Worm (Caenorhabditis elegans) whole organism, late embryonic: ENCODE data around the gene F13H10.3.

Experiments
- C08G9.2 ChIP-seq: sonication (generic microtip); optimal IDR thresholded peaks from 2 replicates; lab custom pipeline; 2016; ENCODE audit warnings: mild to moderate bottlenecking, missing genetic modification characterization, moderate library complexity, missing compliant biosample characterization
- C38D4.7 ChIP-seq: fragments of 200-800 bp; sonication (Bioruptor generic); optimal IDR thresholded peaks from 2 replicates; lab custom pipeline; 2018; ENCODE audit warnings: mild to moderate bottlenecking, missing genetic modification characterization, moderate library complexity, missing compliant biosample characterization
- K02D7.2 ChIP-seq: sonication (generic microtip); optimal IDR thresholded peaks from 2 replicates; lab custom pipeline; 2017; ENCODE audit warnings: mild to moderate bottlenecking, missing genetic modification characterization, missing compliant biosample characterization
- K09A11.1 ChIP-seq: sonication (generic microtip); optimal IDR thresholded peaks from 2 replicates; lab custom pipeline; 2017; ENCODE audit warnings: antibody characterized with exemption, mild to moderate bottlenecking, missing genetic modification characterization, missing compliant biosample characterization; ENCODE audit not compliant: insufficient read depth
- T23F11.4 ChIP-seq: fragments of 200-800 bp; sonication (Bioruptor generic); optimal IDR thresholded peaks from 2 replicates; lab custom pipeline; 2018; ENCODE audit warnings: mild to moderate bottlenecking, missing genetic modification characterization, missing compliant biosample characterization
- ahr-1 ChIP-seq: sonication (generic microtip); optimal IDR thresholded peaks from 2 replicates; lab custom pipeline; 2016; ENCODE audit warnings: missing genetic modification characterization, missing compliant biosample characterization
- ceh-18 ChIP-seq: sonication (generic microtip); optimal IDR thresholded peaks from 2 replicates; lab custom pipeline; 2016; ENCODE audit warnings: missing genetic modification characterization, missing compliant biosample characterization
- ceh-19 ChIP-seq: fragments of 200-800 bp; sonication (Bioruptor generic); optimal IDR thresholded peaks from 2 replicates; lab custom pipeline; 2018; ENCODE audit warnings: mild to moderate bottlenecking, missing genetic modification characterization, missing compliant biosample characterization
- ceh-2 ChIP-seq: sonication (generic microtip); optimal IDR thresholded peaks from 2 replicates; lab custom pipeline; 2016; ENCODE audit warnings: missing genotype, missing genetic modification characterization, missing compliant biosample characterization
- ceh-30 ChIP-seq: fragments of 150-350 bp; optimal IDR thresholded peaks from 2 replicates; lab custom pipeline; 2014; ENCODE audit warnings: missing biosample characterization, missing genetic modification characterization
- ceh-31 ChIP-seq: sonication (generic microtip); optimal IDR thresholded peaks from 2 replicates; lab custom pipeline; 2016; ENCODE audit warnings: missing genetic modification characterization, missing compliant biosample characterization
- ceh-34 ChIP-seq: sonication (generic microtip); optimal IDR thresholded peaks from 2 replicates; lab custom pipeline; 2016; ENCODE audit warnings: mild to moderate bottlenecking, missing genetic modification characterization, missing compliant biosample characterization
- ceh-6 ChIP-seq: fragments of 200-800 bp; sonication (Bioruptor generic); optimal IDR thresholded peaks from 2 replicates; lab custom pipeline; 2018; ENCODE audit warnings: mild to moderate bottlenecking, missing genetic modification characterization, missing compliant biosample characterization
- ceh-9 ChIP-seq: sonication (generic microtip); optimal IDR thresholded peaks from 2 replicates; lab custom pipeline; 2016; ENCODE audit warnings: mild to moderate bottlenecking, missing genetic modification characterization, inconsistent platforms, missing compliant biosample characterization
- che-1 ChIP-seq: sonication (generic microtip); optimal IDR thresholded peaks from 2 replicates; lab custom pipeline; 2016; ENCODE audit warnings: mild to moderate bottlenecking, missing genetic modification characterization, missing compliant biosample characterization
- dmd-4 ChIP-seq: sonication (generic microtip); optimal IDR thresholded peaks from 2 replicates; lab custom pipeline; 2016; ENCODE audit warnings: borderline replicate concordance, missing genetic modification characterization, missing compliant biosample characterization
- dve-1 ChIP-seq: sonication (generic microtip); optimal IDR thresholded peaks from 2 replicates; lab custom pipeline; 2017; ENCODE audit warnings: antibody characterized with exemption, mild to moderate bottlenecking, missing genetic modification characterization, missing compliant biosample characterization
- elt-4 ChIP-seq: sonication (generic microtip); optimal IDR thresholded peaks from 2 replicates; lab custom pipeline; 2016; ENCODE audit warnings: missing genetic modification characterization, missing compliant biosample characterization
- eyg-1 ChIP-seq: sonication (generic microtip); optimal IDR thresholded peaks from 2 replicates; lab custom pipeline; 2016; ENCODE audit warnings: missing genotype, missing genetic modification characterization, missing compliant biosample characterization
- fax-1 ChIP-seq: sonication (generic microtip); optimal IDR thresholded peaks from 2 replicates; lab custom pipeline; 2016; ENCODE audit warnings: missing genotype, missing genetic modification characterization, missing compliant biosample characterization
- fkh-6 ChIP-seq: sonication (generic microtip); optimal IDR thresholded peaks from 2 replicates; lab custom pipeline; 2016; ENCODE audit warnings: missing genetic modification characterization, missing compliant biosample characterization
- hlh-13 ChIP-seq: fragments of 200-800 bp; sonication (Bioruptor generic); optimal IDR thresholded peaks from 2 replicates; lab custom pipeline; 2018; ENCODE audit warnings: mild to moderate bottlenecking, missing genetic modification characterization, missing compliant biosample characterization
- hlh-30 ChIP-seq: sonication (generic microtip); optimal IDR thresholded peaks from 2 replicates; lab custom pipeline; 2017; ENCODE audit warnings: antibody characterized with exemption, missing genetic modification characterization, missing compliant biosample characterization; ENCODE audit not compliant: insufficient read depth
- hlh-6 ChIP-seq: sonication (generic microtip); optimal IDR thresholded peaks from 2 replicates; lab custom pipeline; 2016; ENCODE audit warnings: missing genotype, missing genetic modification characterization, missing compliant biosample characterization
- lim-6 ChIP-seq: sonication (generic microtip); optimal IDR thresholded peaks from 2 replicates; lab custom pipeline; 2016; ENCODE audit warnings: missing genetic modification characterization, missing compliant biosample characterization
- lin-11 ChIP-seq: fragments of 200-800 bp; sonication (Bioruptor generic); optimal IDR thresholded peaks from 2 replicates; lab custom pipeline; 2018; ENCODE audit warnings: mild to moderate bottlenecking, missing genetic modification characterization, missing compliant biosample characterization
- madf-2 ChIP-seq: sonication (generic microtip); optimal IDR thresholded peaks from 2 replicates; lab custom pipeline; 2017; ENCODE audit warnings: missing genetic modification characterization, missing compliant biosample characterization
- nfya-1 ChIP-seq: sonication (generic microtip); optimal IDR thresholded peaks from 2 replicates; lab custom pipeline; 2017; ENCODE audit warnings: missing genetic modification characterization, mild to moderate bottlenecking, missing compliant biosample characterization, antibody characterized with exemption, moderate library complexity
- pag-3 ChIP-seq: sonication (generic microtip); optimal IDR thresholded peaks from 2 replicates; lab custom pipeline; 2016; ENCODE audit warnings: missing compliant biosample characterization, missing genetic modification characterization, borderline replicate concordance
- pat-9 ChIP-seq: fragments of 200-800 bp; sonication (Bioruptor generic); optimal IDR thresholded peaks from 2 replicates; lab custom pipeline; 2018; ENCODE audit warnings: mild to moderate bottlenecking, missing genetic modification characterization, moderate library complexity, missing compliant biosample characterization
- pax-1 ChIP-seq: fragments of 150-350 bp; optimal IDR thresholded peaks from 2 replicates; lab custom pipeline; 2014; ENCODE audit warnings: missing biosample characterization, missing genetic modification characterization
- ref-2 ChIP-seq: sonication (generic microtip); optimal IDR thresholded peaks from 2 replicates; lab custom pipeline; 2016; ENCODE audit warnings: missing genetic modification characterization, missing compliant biosample characterization
- sox-2 ChIP-seq: fragments of 200-800 bp; sonication (Bioruptor generic); IDR thresholded peaks from 2 replicates; pipeline ENCODE4 v1.3.6; 2022; ENCODE audit warnings: missing genetic modification reagents, missing genetic modification characterization, missing compliant biosample characterization
- sox-4 ChIP-seq: sonication (generic microtip); optimal IDR thresholded peaks from 2 replicates; lab custom pipeline; 2017; ENCODE audit warnings: mild to moderate bottlenecking, missing genetic modification characterization, inconsistent platforms, missing compliant biosample characterization
- syd-9 ChIP-seq: sonication (generic microtip); optimal IDR thresholded peaks from 2 replicates; lab custom pipeline; 2016; ENCODE audit warnings: mild to moderate bottlenecking, missing genetic modification characterization, moderate library complexity, missing compliant biosample characterization
- tbx-2 ChIP-seq: sonication (generic microtip); optimal IDR thresholded peaks from 2 replicates; lab custom pipeline; 2016; ENCODE audit warnings: missing genetic modification characterization, missing compliant biosample characterization
- tbx-7 ChIP-seq: sonication (generic microtip); optimal IDR thresholded peaks from 2 replicates; lab custom pipeline; 2016; ENCODE audit warnings: missing genotype, missing genetic modification characterization, missing compliant biosample characterization
- ttx-3 ChIP-seq: sonication (generic microtip); optimal IDR thresholded peaks from 2 replicates; lab custom pipeline; 2016; ENCODE audit warnings: missing genetic modification reagents, missing genetic modification characterization, missing compliant biosample characterization
- unc-3 ChIP-seq, 2 experiments: fragments of 200-800 bp in 1 of 2; sonication (Bioruptor generic) in 1 of 2; sonication (generic microtip) in 1 of 2; conservative IDR thresholded peaks in 1 of 2; optimal IDR thresholded peaks in 1 of 2; 2 replicates each; pipeline versions ENCODE4 v1.3.6 to Lab custom; 2016 to 2022; ENCODE audit warnings: missing compliant biosample characterization in 2 of 2, missing genetic modification characterization in 2 of 2, missing genetic modification reagents in 1 of 2
- unc-42 ChIP-seq: sonication (generic microtip); optimal IDR thresholded peaks from 2 replicates; lab custom pipeline; 2016; ENCODE audit warnings: missing genotype, missing genetic modification characterization, missing compliant biosample characterization
- unc-86 ChIP-seq: sonication (generic microtip); optimal IDR thresholded peaks from 2 replicates; lab custom pipeline; 2016; ENCODE audit warnings: missing genetic modification characterization, missing compliant biosample characterization
- zip-5 ChIP-seq: sonication (generic microtip); optimal IDR thresholded peaks from 2 replicates; lab custom pipeline; 2016; ENCODE audit warnings: missing genetic modification characterization, missing compliant biosample characterization

F13H10.3 gene

DNA sequence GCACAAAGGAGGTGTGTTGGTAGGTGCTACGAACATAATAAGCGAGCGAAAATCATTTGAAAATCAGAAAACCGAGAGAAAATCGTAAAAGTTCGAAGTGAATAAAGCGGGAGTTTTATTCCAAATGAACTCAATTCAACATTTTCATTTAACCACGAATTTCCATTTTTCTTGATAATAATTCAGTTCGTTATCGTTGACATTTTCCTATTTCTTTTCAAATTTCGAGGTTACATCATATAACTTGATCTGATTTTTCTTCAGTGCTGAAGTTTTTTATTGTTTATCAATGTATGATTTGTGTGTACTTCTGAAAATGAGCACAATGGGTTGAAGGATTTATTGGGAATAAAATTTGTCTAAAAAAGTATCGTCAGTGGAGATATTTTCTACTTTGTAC lies 15.9 kb upstream of the F13H10.3 start:
- no peak for TF ChIP-seq lim-6 (tag; lab: Kevin White, UChicago)
- TF ChIP-seq syd-9 (tag; lab: Kevin White, UChicago) = no peak
- TF ChIP-seq eyg-1 (tag; lab: Kevin White, UChicago) = no peak
- no peak for TF ChIP-seq sox-4 (tag; lab: Kevin White, UChicago)
- TF ChIP-seq fkh-6 = no peak
- TF ChIP-seq dve-1 (tag; lab: Kevin White, UChicago) = no peak
- no peak for TF ChIP-seq C08G9.2 (tag; lab: Kevin White, UChicago)
- TF ChIP-seq madf-2 = no peak
- TF ChIP-seq pat-9 = no peak
- no peak for TF ChIP-seq ceh-34 (tag; lab: Kevin White, UChicago)
- TF ChIP-seq ceh-18 (tag; lab: Kevin White, UChicago) = no peak
- TF ChIP-seq che-1 (tag; lab: Kevin White, UChicago) = no peak
- TF ChIP-seq ceh-2 = no peak
- TF ChIP-seq ceh-6 (GFP tag; lab: Kevin White, UChicago) = no peak
- no peak for TF ChIP-seq lin-11 (tag; lab: Kevin White, UChicago)
- no peak for TF ChIP-seq unc-42 (tag; lab: Kevin White, UChicago)
- TF ChIP-seq, all 69 proteins: peak for 0

DNA sequence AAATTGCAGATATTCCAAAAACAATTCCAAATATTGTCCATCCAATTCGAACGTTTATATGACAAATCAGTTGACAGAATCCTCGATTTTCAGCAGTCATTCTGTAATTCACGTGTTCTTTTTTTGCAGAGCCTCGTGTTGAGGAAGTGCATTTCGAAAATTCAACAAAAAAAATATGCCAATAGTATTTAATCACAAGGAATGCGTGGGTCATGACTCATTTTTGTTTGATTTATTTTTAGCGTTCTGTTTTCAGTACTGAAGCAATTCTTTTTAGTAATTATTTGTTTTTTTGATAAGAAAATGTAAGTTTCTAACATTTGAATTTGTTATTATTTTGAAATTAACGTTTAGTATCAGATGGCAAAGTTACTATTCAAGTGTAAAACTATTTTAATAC lies 15.1 kb upstream of the F13H10.3 start, which contains the start of gene hrg-4:
hrg-4 (minus strand) TSS at position 101 of the 400 bp plus-strand sequence.
- TF ChIP-seq K02D7.2 (tag; lab: Kevin White, UChicago) = no peak
- TF ChIP-seq pax-1 (tag; lab: Kevin White, UChicago) = no peak

DNA sequence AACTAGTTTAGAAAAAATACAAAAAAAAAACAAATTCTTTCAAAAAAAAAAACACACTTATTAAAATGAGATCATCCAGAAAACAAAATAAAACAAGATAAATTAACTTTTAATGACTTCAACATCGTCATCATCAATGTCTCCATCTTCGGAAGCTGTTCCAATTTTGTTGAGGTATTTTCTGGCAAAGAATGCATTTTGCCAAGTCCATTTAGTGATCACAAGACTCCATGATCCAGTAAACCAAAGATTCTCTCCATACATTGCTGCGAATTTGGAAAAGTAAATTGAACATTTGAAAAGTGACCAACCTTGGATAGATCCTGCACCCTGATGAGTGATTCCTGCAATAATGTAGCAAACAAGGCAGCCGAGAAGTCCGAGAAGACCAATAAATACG lies 14.4 kb upstream of the F13H10.3 start:
- TF ChIP-seq eyg-1 (tag; lab: Kevin White, UChicago) (no peak), tbx-7 (tag; lab: Kevin White, UChicago) (no peak), hlh-30 (no peak), ttx-3 (tag; lab: Kevin White, UChicago) (no peak), unc-86 (no peak), T23F11.4 (GFP tag; lab: Kevin White, UChicago) (no peak), zip-5 (tag; lab: Kevin White, UChicago) (no peak), ceh-2 (no peak), pat-9 (no peak), hlh-6 (tag; lab: Kevin White, UChicago) (no peak), C08G9.2 (tag; lab: Kevin White, UChicago) (no peak), ceh-34 (tag; lab: Kevin White, UChicago) (no peak), ceh-6 (GFP tag; lab: Kevin White, UChicago) (no peak), ceh-9 (no peak), unc-3 (GFP tag; conservative IDR thresholded peaks at IDR 0.05; lab: Robert Waterston, UW) (no peak), unc-3 (tag; optimal IDR thresholded peaks at IDR 0.05; lab: Kevin White, UChicago) (no peak)

DNA sequence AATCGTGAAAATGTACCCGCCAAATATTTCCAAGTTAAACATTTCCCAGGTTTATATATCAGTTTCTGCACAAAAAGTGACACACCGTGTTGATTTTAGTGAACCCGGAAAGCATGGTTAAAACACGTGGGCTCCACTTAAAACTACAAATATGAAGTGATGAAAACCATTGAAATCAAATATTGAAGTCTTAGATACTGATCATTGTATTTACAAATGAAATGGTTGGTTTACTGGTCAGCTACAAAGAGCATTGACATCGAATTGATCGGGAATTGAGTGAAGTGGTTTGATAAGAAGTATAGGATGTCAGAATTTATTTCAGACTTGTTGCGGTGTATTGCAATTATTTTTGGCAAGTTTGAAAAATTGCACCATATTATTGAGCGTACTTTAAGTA lies 13.7 kb upstream of the F13H10.3 start, which contains the start of gene hrg-5:
hrg-5 (minus strand) TSS at position 17 of the 400 bp plus-strand sequence.
- TF ChIP-seq ceh-6 (GFP tag; lab: Kevin White, UChicago) (no peak), ceh-31 (tag; lab: Kevin White, UChicago) (no peak), hlh-6 (tag; lab: Kevin White, UChicago) (no peak), ahr-1 (tag; lab: Kevin White, UChicago) (no peak)

DNA sequence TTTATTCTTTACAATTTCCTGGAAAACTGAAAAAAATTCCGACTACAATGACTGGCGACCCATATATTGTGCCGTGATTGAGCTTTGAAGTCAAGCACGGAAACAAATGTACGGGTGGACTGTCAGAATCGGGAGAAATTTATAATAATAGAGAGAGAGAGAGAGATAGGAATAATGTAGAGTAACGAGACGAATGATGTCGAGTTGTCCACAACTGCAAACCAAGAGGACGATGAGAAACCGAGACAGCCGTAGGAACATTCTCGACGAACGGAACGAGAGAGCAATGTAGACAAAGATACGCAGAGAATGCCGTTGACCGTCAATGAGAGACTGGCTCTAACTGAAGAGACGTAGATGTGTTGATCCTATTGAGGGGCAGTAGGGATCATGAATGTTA lies 11.8 kb upstream of the F13H10.3 start:
- TF ChIP-seq nfya-1 (peak; percentile 77), C08G9.2 (tag; lab: Kevin White, UChicago) (peak; percentile 39), ceh-19 (no peak), fax-1 (peak; percentile 42), ceh-2 (peak; percentile 26), pag-3 (tag; lab: Kevin White, UChicago) (no peak), ceh-30 (no peak), elt-4 (no peak), tbx-2 (peak; percentile 53), hlh-13 (no peak), ref-2 (tag; lab: Kevin White, UChicago) (peak; percentile 66), unc-42 (tag; lab: Kevin White, UChicago) (no peak), ceh-31 (tag; lab: Kevin White, UChicago) (peak; percentile 79), syd-9 (tag; lab: Kevin White, UChicago) (peak; percentile 27), C38D4.7 (GFP tag; lab: Kevin White, UChicago) (no peak), eyg-1 (tag; lab: Kevin White, UChicago) (no peak), K02D7.2 (tag; lab: Kevin White, UChicago) (no peak), dmd-4 (no peak), hlh-30 (peak; percentile 26), zip-5 (tag; lab: Kevin White, UChicago) (no peak), sox-2 (GFP tag; lab: Robert Waterston, UW) (0 out of 2 replicates have a peak, but pooled peaks have one; percentile 23), K09A11.1 (tag; lab: Kevin White, UChicago) (peak; percentile 37)
